Fruit fly (Drosophila melanogaster) whole organism, pupa: ENCODE data around the gene nompC.

Experiments used
- CG32121 ChIP-seq: fragments of 200-800 bp; sonication (Bioruptor generic); IDR thresholded peaks from 2 replicates; pipeline ENCODE4 v1.3.6; 2022; ENCODE audit warnings: missing biosample characterization, missing genetic modification characterization
- CG34367 ChIP-seq: fragments of 200-800 bp; sonication (Bioruptor generic); optimal IDR thresholded peaks from 2 replicates; lab custom pipeline; 2018; ENCODE audit warnings: missing biosample characterization, mild to moderate bottlenecking, missing genetic modification characterization
- CG4496 ChIP-seq: fragments of 200-800 bp; sonication (Bioruptor generic); IDR thresholded peaks from 3 replicates; pipeline ENCODE4 v1.3.6; 2022; ENCODE audit warnings: missing biosample characterization, missing genetic modification characterization
- rn ChIP-seq: fragments of 200-800 bp; sonication (Bioruptor generic); IDR thresholded peaks from 2 replicates; pipeline ENCODE4 v1.3.6; 2022; ENCODE audit warnings: missing biosample characterization, missing genetic modification characterization

DNA sequence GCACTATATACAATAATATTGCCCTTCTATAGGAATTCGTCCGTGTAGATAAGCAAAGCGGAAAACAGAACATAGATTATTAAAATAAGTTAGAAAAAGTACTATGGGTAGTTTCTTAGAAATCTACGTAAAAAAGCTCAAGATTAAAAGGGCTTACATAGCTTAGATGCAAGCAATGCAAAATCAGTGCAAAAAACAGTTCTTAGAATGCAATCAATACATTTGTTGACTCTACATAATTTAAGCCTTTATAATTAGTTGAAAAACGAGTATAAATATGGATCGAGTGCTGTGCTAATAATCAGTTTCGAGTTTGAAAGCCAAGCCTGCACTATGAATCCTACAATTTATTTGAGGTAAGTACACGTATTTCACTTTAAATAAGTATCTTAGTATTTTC lies 16.4 kb upstream of the nompC start, which contains the start of gene TotM:
- TF ChIP-seq CG4496 (GFP tag; lab: Robert Waterston, UW) (no peak), rn (no peak), CG32121 (GFP tag; lab: Robert Waterston, UW) (no peak), CG34367 (tag; lab: Kevin White, UChicago) (no peak)
